Worm (Caenorhabditis elegans) whole organism, late embryonic: ENCODE measurements around the gene gex-2.

ENCODE experiments used
- F13H6.1 ChIP-seq: sonication (generic microtip); optimal IDR thresholded peaks from 2 replicates; lab custom pipeline; 2016; ENCODE audit warnings: missing genetic modification characterization, missing compliant biosample characterization
- ama-1 ChIP-seq: fragments of 150-350 bp; optimal IDR thresholded peaks from 2 replicates; lab custom pipeline; 2014
- ceh-6 ChIP-seq: fragments of 200-800 bp; sonication (Bioruptor generic); optimal IDR thresholded peaks from 2 replicates; lab custom pipeline; 2018; ENCODE audit warnings: mild to moderate bottlenecking, missing genetic modification characterization, missing compliant biosample characterization
- dmd-4 ChIP-seq: sonication (generic microtip); optimal IDR thresholded peaks from 2 replicates; lab custom pipeline; 2016; ENCODE audit warnings: borderline replicate concordance, missing genetic modification characterization, missing compliant biosample characterization
- elt-2 ChIP-seq: sonication (generic microtip); optimal IDR thresholded peaks from 2 replicates; lab custom pipeline; 2016; ENCODE audit warnings: missing genetic modification reagents, missing genetic modification characterization, missing compliant biosample characterization
- hlh-30 ChIP-seq: sonication (generic microtip); optimal IDR thresholded peaks from 2 replicates; lab custom pipeline; 2017; ENCODE audit warnings: antibody characterized with exemption, missing genetic modification characterization, missing compliant biosample characterization; ENCODE audit not compliant: insufficient read depth
- lin-11 ChIP-seq: fragments of 200-800 bp; sonication (Bioruptor generic); optimal IDR thresholded peaks from 2 replicates; lab custom pipeline; 2018; ENCODE audit warnings: mild to moderate bottlenecking, missing genetic modification characterization, missing compliant biosample characterization
- mec-3 ChIP-seq: sonication (generic microtip); optimal IDR thresholded peaks from 2 replicates; lab custom pipeline; 2016; ENCODE audit warnings: borderline replicate concordance, missing genetic modification characterization, missing compliant biosample characterization
- nhr-11 ChIP-seq: fragments of 150-350 bp; optimal IDR thresholded peaks from 2 replicates; lab custom pipeline; 2014; ENCODE audit warnings: missing biosample characterization, missing genetic modification characterization
- npax-4 ChIP-seq: sonication (generic microtip); optimal IDR thresholded peaks from 2 replicates; lab custom pipeline; 2016; ENCODE audit warnings: missing genetic modification characterization, missing compliant biosample characterization
- odd-2 ChIP-seq: sonication (generic microtip); optimal IDR thresholded peaks from 2 replicates; lab custom pipeline; 2017; ENCODE audit warnings: antibody characterized with exemption, mild to moderate bottlenecking, missing genetic modification characterization, missing compliant biosample characterization
- pqm-1 ChIP-seq: sonication (generic microtip); optimal IDR thresholded peaks from 2 replicates; lab custom pipeline; 2016; ENCODE audit warnings: missing genetic modification characterization, missing compliant biosample characterization
- rnt-1 ChIP-seq: sonication (generic microtip); optimal IDR thresholded peaks from 2 replicates; lab custom pipeline; 2016; ENCODE audit warnings: missing genetic modification characterization, missing compliant biosample characterization
- tbx-2 ChIP-seq: sonication (generic microtip); optimal IDR thresholded peaks from 2 replicates; lab custom pipeline; 2016; ENCODE audit warnings: missing genetic modification characterization, missing compliant biosample characterization

DNA sequence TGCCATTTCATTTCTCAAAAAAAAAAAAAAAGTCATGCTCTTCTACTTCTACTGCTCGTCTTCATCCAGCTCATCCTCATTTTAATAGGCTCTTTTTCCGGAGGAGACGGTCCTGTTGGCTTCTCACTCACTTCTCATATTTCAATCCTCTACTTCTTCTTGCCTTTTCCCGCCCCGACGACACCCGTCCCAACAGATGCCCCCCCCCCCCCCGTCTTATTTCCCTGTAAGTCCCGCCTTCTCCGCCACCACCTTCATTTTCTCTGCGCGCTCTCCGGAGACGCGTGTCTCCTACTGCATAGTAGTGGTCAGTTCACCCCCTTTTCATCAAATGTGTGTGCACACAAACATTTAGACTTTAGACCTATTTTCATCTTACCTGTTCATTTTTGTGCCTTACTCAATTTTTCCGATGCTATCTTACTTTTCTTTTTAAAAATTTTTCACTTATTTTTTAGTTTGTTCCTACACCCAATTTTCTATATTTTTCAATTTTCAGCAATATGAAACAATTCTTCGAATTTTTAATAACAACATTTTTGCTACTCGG is 13.8 kb upstream of the gex-2 start, which contains the start of gene efn-4:
- TF ChIP-seq odd-2 (tag; lab: Kevin White, UChicago) (no peak), rnt-1 (tag; lab: Kevin White, UChicago) (no peak), npax-4 (tag; lab: Kevin White, UChicago) (no peak), elt-2 (no peak), pqm-1 (tag; lab: Kevin White, UChicago) (no peak), dmd-4 (tag; lab: Kevin White, UChicago) (no peak), ama-1 (lab: Kevin White, UChicago) (no peak), lin-11 (tag; lab: Kevin White, UChicago) (no peak), F13H6.1 (tag; lab: Kevin White, UChicago) (no peak), nhr-11 (tag; lab: Kevin White, UChicago) (no peak), ceh-6 (GFP tag; lab: Kevin White, UChicago) (no peak), tbx-2 (no peak), hlh-30 (tag; lab: Kevin White, UChicago) (no peak), mec-3 (tag; lab: Kevin White, UChicago) (no peak)
